Fruit fly (Drosophila melanogaster) whole organism, pupa: ENCODE results near the gene CG46339.

Source experiments
- CG14655 ChIP-seq: fragments of 200-800 bp; sonication (Bioruptor generic); optimal IDR thresholded peaks from 3 replicates; lab custom pipeline; 2017; ENCODE audit warnings: mild to moderate bottlenecking, missing biosample characterization, missing genetic modification reagents, missing genetic modification characterization
- CG17806 ChIP-seq: fragments of 200-800 bp; sonication (Bioruptor generic); optimal IDR thresholded peaks from 2 replicates; lab custom pipeline; 2018; ENCODE audit warnings: missing biosample characterization, mild to moderate bottlenecking, missing genetic modification characterization, moderate library complexity
- CG32121 ChIP-seq: fragments of 200-800 bp; sonication (Bioruptor generic); IDR thresholded peaks from 2 replicates; pipeline ENCODE4 v1.3.6; 2022; ENCODE audit warnings: missing biosample characterization, missing genetic modification characterization
- CG34367 ChIP-seq: fragments of 200-800 bp; sonication (Bioruptor generic); optimal IDR thresholded peaks from 2 replicates; lab custom pipeline; 2018; ENCODE audit warnings: missing biosample characterization, mild to moderate bottlenecking, missing genetic modification characterization
- CG8301 ChIP-seq: fragments of 200-800 bp; sonication (Bioruptor generic); optimal IDR thresholded peaks from 2 replicates; lab custom pipeline; 2018; ENCODE audit warnings: missing biosample characterization, mild to moderate bottlenecking, missing genetic modification characterization
- D1 ChIP-seq: fragments of 200-800 bp; sonication (Bioruptor generic); optimal IDR thresholded peaks from 2 replicates; lab custom pipeline; 2018; ENCODE audit warnings: missing biosample characterization, mild to moderate bottlenecking, missing genetic modification characterization, moderate library complexity
- EcR ChIP-seq: fragments of 200-800 bp; sonication (Bioruptor generic); optimal IDR thresholded peaks from 3 replicates; lab custom pipeline; 2019; ENCODE audit warnings: missing biosample characterization, missing genetic modification characterization, mild to moderate bottlenecking, moderate library complexity, missing genetic modification reagents
- Pif1A ChIP-seq: fragments of 200-800 bp; sonication (Bioruptor generic); optimal IDR thresholded peaks from 3 replicates; lab custom pipeline; 2016; ENCODE audit warnings: missing biosample characterization, missing genetic modification characterization
- Pif1B ChIP-seq: fragments of 200-800 bp; sonication (Bioruptor generic); optimal IDR thresholded peaks from 3 replicates; lab custom pipeline; 2016; ENCODE audit warnings: missing biosample characterization, missing genetic modification characterization
- Snoo ChIP-seq: fragments of 200-800 bp; sonication (Bioruptor generic); optimal IDR thresholded peaks from 3 replicates; lab custom pipeline; 2017; ENCODE audit warnings: missing biosample characterization, mild to moderate bottlenecking, missing genetic modification characterization, inconsistent platforms
- gl ChIP-seq: fragments of 200-800 bp; sonication (Bioruptor generic); optimal IDR thresholded peaks from 2 replicates; lab custom pipeline; 2018; ENCODE audit warnings: missing biosample characterization, mild to moderate bottlenecking, missing genetic modification characterization
- rn ChIP-seq: fragments of 200-800 bp; sonication (Bioruptor generic); IDR thresholded peaks from 2 replicates; pipeline ENCODE4 v1.3.6; 2022; ENCODE audit warnings: missing biosample characterization, missing genetic modification characterization

DNA sequence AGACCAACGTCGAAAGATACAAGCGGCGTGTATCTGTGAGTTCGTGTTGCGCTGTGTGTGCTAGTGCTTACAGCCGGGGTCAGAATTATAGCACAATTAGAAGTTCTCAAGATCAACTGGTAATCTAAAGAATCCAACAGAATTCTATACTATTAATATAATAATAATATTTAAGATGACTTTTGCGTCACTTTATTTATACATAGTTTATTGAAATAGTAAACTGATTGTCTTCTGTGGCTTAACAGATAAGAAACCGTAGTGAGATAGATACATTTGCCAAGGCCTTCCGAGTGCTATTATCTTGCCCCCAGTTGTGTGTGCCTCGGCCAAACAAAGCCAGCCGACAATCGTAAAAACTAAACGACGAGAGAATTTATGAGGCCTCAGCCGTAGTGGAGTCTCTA lies 29.3 kb upstream of the CG46339 start:
- TF ChIP-seq CG34367 (tag; lab: Kevin White, UChicago) (peak; percentile 76), Snoo (tag; lab: Kevin White, UChicago) (peak; percentile 58), gl (tag; lab: Kevin White, UChicago) (peak; percentile 69), rn (GFP tag; lab: Robert Waterston, UW) (peak; percentile 41), CG32121 (peak; percentile 68), CG8301 (peak; percentile 80), CG17806 (tag; lab: Kevin White, UChicago) (peak; percentile 82), CG14655 (GFP tag; lab: Kevin White, UChicago) (peak; percentile 90), EcR (GFP tag; lab: Kevin White, UChicago) (peak; percentile 72), D1 (tag; lab: Kevin White, UChicago) (peak; percentile 36), Pif1A (GFP tag; lab: Kevin White, UChicago) (peak; percentile 62), Pif1B (GFP tag; lab: Kevin White, UChicago) (peak; percentile 77)
